Worm (Caenorhabditis elegans) whole organism, L4 larva: ENCODE data around the gene myo-6.
A peak's percentile ranks its signal among the peaks of the same experiment; 100 is the strongest.

Source experiments
- F10B5.3 ChIP-seq: sonication (generic microtip); optimal IDR thresholded peaks from 2 replicates; lab custom pipeline; 2016; ENCODE audit warnings: mild to moderate bottlenecking, missing genetic modification characterization, missing compliant biosample characterization
- aha-1 ChIP-seq: fragments of 150-350 bp; peaks from one replicate; lab custom pipeline; 2014; ENCODE audit warnings: missing biosample characterization, missing genetic modification characterization
- aly-2 ChIP-seq: sonication (generic microtip); optimal IDR thresholded peaks from 2 replicates; lab custom pipeline; 2018; ENCODE audit warnings: missing biosample characterization, missing genetic modification characterization
- attf-4 ChIP-seq: sonication (generic microtip); optimal IDR thresholded peaks from 3 replicates; lab custom pipeline; 2017; ENCODE audit warnings: missing biosample characterization, missing genetic modification characterization
- ceh-28 ChIP-seq: fragments of 150-350 bp; optimal IDR thresholded peaks from 2 replicates; lab custom pipeline; 2014; ENCODE audit warnings: missing biosample characterization, missing genetic modification reagents, missing genetic modification characterization
- dmd-6 ChIP-seq: fragments of 200-800 bp; sonication (Bioruptor generic); IDR thresholded peaks from 2 replicates; pipeline ENCODE4 v1.3.6; 2022; ENCODE audit warnings: missing genetic modification reagents, missing genetic modification characterization, missing compliant biosample characterization
- dpl-1 ChIP-seq: fragments of 150-350 bp; optimal IDR thresholded peaks from 2 replicates; lab custom pipeline; 2014; ENCODE audit warnings: missing biosample characterization, missing genetic modification reagents, missing genetic modification characterization
- dve-1 ChIP-seq: sonication (generic microtip); optimal IDR thresholded peaks from 2 replicates; lab custom pipeline; 2017; ENCODE audit warnings: antibody characterized with exemption, mild to moderate bottlenecking, missing genetic modification characterization, missing compliant biosample characterization; ENCODE audit not compliant: insufficient read depth
- fkh-10 ChIP-seq: fragments of 150-350 bp; optimal IDR thresholded peaks from 2 replicates; lab custom pipeline; 2014; ENCODE audit warnings: missing biosample characterization, missing genetic modification reagents, missing genetic modification characterization
- fos-1 ChIP-seq: fragments of 150-350 bp; optimal IDR thresholded peaks from 2 replicates; lab custom pipeline; 2014; ENCODE audit warnings: missing biosample characterization, missing genetic modification characterization
- hif-1 ChIP-seq, 2 experiments: sonication (generic microtip); optimal IDR thresholded peaks; 2 replicates each; lab custom pipeline; 2016 to 2017; ENCODE audit warnings: missing compliant biosample characterization in 2 of 2, missing genetic modification characterization in 2 of 2, missing genetic modification reagents in 2 of 2, missing genotype in 2 of 2, mild to moderate bottlenecking in 1 of 2
- hlh-11 ChIP-seq: fragments of 200-800 bp; sonication (Bioruptor generic); optimal IDR thresholded peaks from 2 replicates; lab custom pipeline; 2018; ENCODE audit warnings: mild to moderate bottlenecking, missing genetic modification characterization, missing compliant biosample characterization
- hlh-30 ChIP-seq: sonication (generic microtip); optimal IDR thresholded peaks from 2 replicates; lab custom pipeline; 2017; ENCODE audit warnings: antibody characterized with exemption, mild to moderate bottlenecking, missing genetic modification characterization, missing compliant biosample characterization; ENCODE audit not compliant: insufficient read depth
- lim-7 ChIP-seq: fragments of 200-800 bp; sonication (Bioruptor generic); IDR thresholded peaks from 2 replicates; pipeline ENCODE4 v1.3.6; 2022; ENCODE audit warnings: missing genetic modification characterization, missing compliant biosample characterization
- lin-1 ChIP-seq: fragments of 200-800 bp; sonication (Bioruptor generic); IDR thresholded peaks from 2 replicates; pipeline ENCODE4 v1.3.6; 2022; ENCODE audit warnings: missing genetic modification reagents, missing genetic modification characterization, missing compliant biosample characterization
- lin-13 ChIP-seq: fragments of 150-350 bp; optimal IDR thresholded peaks from 2 replicates; lab custom pipeline; 2014; ENCODE audit warnings: missing biosample characterization, missing genetic modification reagents, missing genetic modification characterization
- lin-29 ChIP-seq: fragments of 200-800 bp; sonication (Bioruptor generic); IDR thresholded peaks from 2 replicates; pipeline ENCODE4 v1.3.6; 2022; ENCODE audit warnings: missing genetic modification reagents, missing genetic modification characterization, missing compliant biosample characterization
- lin-39 ChIP-seq: fragments of 150-350 bp; optimal IDR thresholded peaks from 2 replicates; lab custom pipeline; 2014; ENCODE audit warnings: missing biosample characterization, missing genetic modification reagents, missing genetic modification characterization
- lsy-2 ChIP-seq, 2 experiments: fragments of 150-350 bp in 1 of 2; sonication (generic microtip) in 1 of 2; optimal IDR thresholded peaks; 2 replicates each; lab custom pipeline; 2014 to 2017; ENCODE audit warnings: missing biosample characterization in 2 of 2, missing genetic modification characterization in 2 of 2
- madf-5 ChIP-seq, 2 experiments: fragments of 200-800 bp; sonication (Bioruptor generic); IDR thresholded peaks; 2 replicates each; pipeline ENCODE4 v1.3.6; 2022; ENCODE audit warnings: missing compliant biosample characterization in 2 of 2, missing genetic modification characterization in 2 of 2
- mdl-1 ChIP-seq, 2 experiments: fragments of 150-350 bp in 1 of 2; sonication (generic microtip) in 1 of 2; optimal IDR thresholded peaks; 2 replicates each; lab custom pipeline; 2014 to 2017; ENCODE audit warnings: missing biosample characterization in 2 of 2, missing genetic modification characterization in 2 of 2
- mes-2 ChIP-seq: sonication (generic microtip); optimal IDR thresholded peaks from 2 replicates; lab custom pipeline; 2016; ENCODE audit warnings: missing genotype, mild to moderate bottlenecking, missing genetic modification characterization, missing compliant biosample characterization; ENCODE audit not compliant: poor library complexity, severe bottlenecking
- mxl-3 ChIP-seq: fragments of 200-800 bp; sonication (Bioruptor generic); optimal IDR thresholded peaks from 2 replicates; lab custom pipeline; 2018; ENCODE audit warnings: mild to moderate bottlenecking, missing genetic modification characterization, missing compliant biosample characterization
- nhr-11 ChIP-seq: fragments of 150-350 bp; optimal IDR thresholded peaks from 2 replicates; lab custom pipeline; 2014; ENCODE audit warnings: missing biosample characterization, missing genetic modification characterization
- nhr-111 ChIP-seq: fragments of 200-800 bp; sonication (Bioruptor generic); optimal IDR thresholded peaks from 2 replicates; lab custom pipeline; 2018; ENCODE audit warnings: mild to moderate bottlenecking, missing genetic modification characterization, missing compliant biosample characterization
- nhr-28 ChIP-seq: fragments of 150-350 bp; optimal IDR thresholded peaks from 2 replicates; lab custom pipeline; 2014; ENCODE audit warnings: missing biosample characterization, missing genetic modification characterization
- nhr-6 ChIP-seq: fragments of 150-350 bp; optimal IDR thresholded peaks from 2 replicates; lab custom pipeline; 2014; ENCODE audit warnings: missing biosample characterization, missing genetic modification characterization
- nhr-77 ChIP-seq: fragments of 150-350 bp; optimal IDR thresholded peaks from 2 replicates; lab custom pipeline; 2014; ENCODE audit warnings: missing biosample characterization, missing genetic modification characterization
- pha-4 ChIP-seq, 2 experiments: fragments of 150-350 bp in 1 of 2; fragments of 200-800 bp in 1 of 2; sonication (Bioruptor generic) in 1 of 2; IDR thresholded peaks in 1 of 2; optimal IDR thresholded peaks in 1 of 2; 2 replicates each; pipeline versions ENCODE4 v1.3.6 to Lab custom; 2014 to 2022; ENCODE audit warnings: missing genetic modification characterization in 2 of 2, missing genetic modification reagents in 2 of 2, missing biosample characterization in 1 of 2, missing compliant biosample characterization in 1 of 2
- pqm-1 ChIP-seq: sonication (generic microtip); optimal IDR thresholded peaks from 2 replicates; lab custom pipeline; 2017; ENCODE audit warnings: missing biosample characterization, missing genetic modification characterization
- rbr-2 ChIP-seq: sonication (generic microtip); optimal IDR thresholded peaks from 2 replicates; lab custom pipeline; 2016; ENCODE audit warnings: missing genotype, missing genetic modification characterization, missing compliant biosample characterization
- skn-1 ChIP-seq: fragments of 150-350 bp; optimal IDR thresholded peaks from 2 replicates; lab custom pipeline; 2014; ENCODE audit warnings: missing biosample characterization, missing genetic modification characterization
- snpc-1.2 ChIP-seq: fragments of 200-800 bp; sonication (Bioruptor generic); IDR thresholded peaks from 2 replicates; pipeline ENCODE4 v1.3.6; 2022; ENCODE audit warnings: missing genetic modification reagents, missing genetic modification characterization, missing compliant biosample characterization
- unc-130 ChIP-seq: sonication (generic microtip); optimal IDR thresholded peaks from 2 replicates; lab custom pipeline; 2016; ENCODE audit warnings: missing genetic modification reagents, missing genetic modification characterization, missing compliant biosample characterization
- unc-62 ChIP-seq, 3 experiments: fragments of 150-350 bp in 1 of 3; sonication (generic microtip); optimal IDR thresholded peaks in 2 of 3; peaks in 1 of 3; 1 replicate in 1 of 3; 2 replicates in 2 of 3; lab custom pipeline; 2014 to 2017; ENCODE audit warnings: missing biosample characterization in 3 of 3, missing genetic modification characterization in 3 of 3, missing genetic modification reagents in 3 of 3, missing genotype in 1 of 3
- vab-7 ChIP-seq: fragments of 200-800 bp; sonication (Bioruptor generic); IDR thresholded peaks from 2 replicates; pipeline ENCODE4 v1.3.6; 2022; ENCODE audit warnings: missing genetic modification reagents, missing genetic modification characterization, missing compliant biosample characterization
- zfp-2 ChIP-seq: sonication (generic microtip); optimal IDR thresholded peaks from 2 replicates; lab custom pipeline; 2016; ENCODE audit warnings: mild to moderate bottlenecking, missing genetic modification characterization, missing compliant biosample characterization
- zip-11 ChIP-seq: fragments of 200-800 bp; sonication (Bioruptor generic); IDR thresholded peaks from 2 replicates; pipeline ENCODE4 v1.3.6; 2022; ENCODE audit warnings: missing genetic modification characterization, missing compliant biosample characterization
- zip-2 ChIP-seq: fragments of 150-350 bp; optimal IDR thresholded peaks from 2 replicates; lab custom pipeline; 2014; ENCODE audit warnings: missing biosample characterization, missing genetic modification characterization

Gene myo-6

ce11 chrIII:13409498-13409897 lies at the start of gene myo-6:
myo-6 (plus strand) TSS chrIII:13409798.
- TF ChIP-seq unc-130 (GFP tag; lab: Kevin White, UChicago): no peak
- TF ChIP-seq pha-4 (GFP tag; IDR thresholded peaks at IDR 0.05; lab: Robert Waterston, UW): 0 out of 2 replicates have a peak, but pooled peaks have one; percentile 25
- no peak for TF ChIP-seq pha-4 (tag; optimal IDR thresholded peaks at IDR 0.05; lab: Kevin White, UChicago)
- no peak for TF ChIP-seq F10B5.3 (tag; lab: Kevin White, UChicago)
- no peak for TF ChIP-seq hlh-11 (tag; lab: Kevin White, UChicago)
- TF ChIP-seq pqm-1: no peak
- TF ChIP-seq fos-1: no peak
- no peak for TF ChIP-seq ceh-28
- TF ChIP-seq lin-13 (GFP tag; lab: Kevin White, UChicago): no peak

- TF ChIP-seq lim-7 (GFP tag; lab: Robert Waterston, UW) (no peak), dve-1 (peak; percentile 54), lsy-2 (tag; optimal IDR thresholded peaks at IDR 0.05; lab: Kevin White, UChicago) (no peak), zip-2 (tag; lab: Kevin White, UChicago) (no peak), attf-4 (tag; lab: Kevin White, UChicago) (no peak), nhr-6 (tag; lab: Kevin White, UChicago) (peak; percentile 89), mdl-1 (tag; optimal IDR thresholded peaks at IDR 0.05; lab: Kevin White, UChicago) (peak; percentile 65 to 90), lin-39 (tag; lab: Kevin White, UChicago) (no peak), dpl-1 (GFP tag; lab: Kevin White, UChicago) (peak; percentile 32), nhr-77 (tag; lab: Kevin White, UChicago) (peak; percentile 6), hlh-30 (peak; percentile 92), rbr-2 (tag; lab: Kevin White, UChicago) (no peak), vab-7 (GFP tag; lab: Robert Waterston, UW) (no peak), dmd-6 (GFP tag; lab: Robert Waterston, UW) (no peak; the same call in 1 of the 2 replicates), hif-1 (tag; optimal IDR thresholded peaks at IDR 0.05; lab: Kevin White, UChicago) (peak in 1 of 2 experiments; percentile 37), fkh-10 (GFP tag; lab: Kevin White, UChicago) (peak; percentile 60), skn-1 (tag; lab: Kevin White, UChicago) (no peak), snpc-1.2 (GFP tag; lab: Robert Waterston, UW) (no peak), aly-2 (tag; lab: Kevin White, UChicago) (no peak), aha-1 (peak; percentile 50), unc-62 (GFP tag; optimal IDR thresholded peaks at IDR 0.05 in 1 of 2; lab: Kevin White, UChicago) (peak in 1 of 2 experiments; percentile 63), unc-62 (tag; optimal IDR thresholded peaks at IDR 0.05; lab: Kevin White, UChicago) (no peak), pha-4 (GFP tag; IDR thresholded peaks at IDR 0.05; lab: Robert Waterston, UW) (no peak), pha-4 (tag; optimal IDR thresholded peaks at IDR 0.05; lab: Kevin White, UChicago) (peak; percentile 87), nhr-11 (tag; lab: Kevin White, UChicago) (peak; percentile 74), nhr-28 (tag; lab: Kevin White, UChicago) (peak; percentile 97), mxl-3 (GFP tag; lab: Kevin White, UChicago) (peak; percentile 96), nhr-111 (GFP tag; lab: Kevin White, UChicago) (no peak)
- TF ChIP-seq, all 104 proteins: peak for 14
These were observed 49.8 kb upstream of the myo-6 start for ce11 chrIII:13359847-13360246.

- TF ChIP-seq lin-1 (GFP tag; lab: Robert Waterston, UW) (no peak), zip-11 (GFP tag; lab: Robert Waterston, UW) (no peak), zfp-2 (no peak), mes-2 (tag; lab: Kevin White, UChicago) (no peak), lin-29 (GFP tag; lab: Robert Waterston, UW) (no peak), madf-5 (GFP tag; IDR thresholded peaks at IDR 0.05; lab: Robert Waterston, UW) (no peak)
These were observed 38.6 kb upstream of the myo-6 start, which contains the start of gene T03F6.9 for ce11 chrIII:13370980-13371379. T03F6.9 (minus strand) TSS chrIII:13371080.
